Fruit fly (Drosophila melanogaster): ENCODE data around the gene slp2.

Gene slp2

DNA sequence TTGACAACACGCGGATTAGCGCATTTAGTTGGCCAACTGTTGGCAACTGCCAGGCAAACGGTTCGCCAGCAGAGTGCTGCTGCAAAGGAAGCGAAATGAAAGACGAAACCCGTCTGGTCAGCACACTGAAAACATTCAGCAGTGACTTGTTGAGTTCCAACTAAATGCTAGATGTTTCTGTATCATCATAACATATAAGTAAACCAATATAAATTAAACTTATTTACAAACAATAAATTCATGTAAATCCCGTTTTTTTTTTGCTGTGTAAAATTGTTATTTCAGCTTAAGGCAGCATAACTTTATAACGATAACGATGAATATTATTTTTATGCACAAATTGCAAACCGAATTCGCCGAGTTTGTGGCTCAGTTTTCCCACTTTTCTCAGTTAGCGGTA lies 21.5 kb downstream of the slp2 start (continued):
- TF ChIP-seq lov (optimal IDR thresholded peaks at IDR 0.05): no peak
- no peak for TF ChIP-seq lov (GFP tag; IDR thresholded peaks at IDR 0.05)
- peak; percentile 32 for TF ChIP-seq phol (tag; optimal IDR thresholded peaks at IDR 0.05)
- no peak for TF ChIP-seq ems (GFP tag; optimal IDR thresholded peaks at IDR 0.05)
- TF ChIP-seq schlank (tag; optimal IDR thresholded peaks at IDR 0.05): no peak
- TF ChIP-seq CG14050 (GFP tag; IDR thresholded peaks at IDR 0.05): no peak
- TF ChIP-seq lola (GFP tag; optimal IDR thresholded peaks at IDR 0.05): peak in 1 of 3 experiments; percentile 7
- no peak for TF ChIP-seq kay (GFP tag; optimal IDR thresholded peaks at IDR 0.05)
- no peak for TF ChIP-seq usp (GFP tag; optimal IDR thresholded peaks at IDR 0.05)
- TF ChIP-seq CG4424 (GFP tag; optimal IDR thresholded peaks at IDR 0.05): peak; percentile 0
- TF ChIP-seq H2.0 (GFP tag; IDR thresholded peaks at IDR 0.05): peak; percentile 13; the same call in 1 of the 2 replicates
- peak; percentile 23 for TF ChIP-seq unpg (GFP tag; optimal IDR thresholded peaks at IDR 0.05)
- TF ChIP-seq Xbp1 (GFP tag; optimal IDR thresholded peaks at IDR 0.05): no peak
- TF ChIP-seq CG1603 (tag; optimal IDR thresholded peaks at IDR 0.05): peak; percentile 37
- 0 out of 3 replicates have a peak, but pooled peaks have one; percentile 10 for TF ChIP-seq CG17361 (GFP tag; IDR thresholded peaks at IDR 0.05)
- peak; percentile 7 for TF ChIP-seq CG14710 (tag; optimal IDR thresholded peaks at IDR 0.05)
- no peak for TF ChIP-seq CG15479 (GFP tag; optimal IDR thresholded peaks at IDR 0.05)
- peak; percentile 77 for TF ChIP-seq sens (GFP tag)
- TF ChIP-seq CG11695 (GFP tag; IDR thresholded peaks at IDR 0.05): peak; percentile 34; the same call in 1 of the 3 replicates
- no peak for TF ChIP-seq ssp (GFP tag; IDR thresholded peaks at IDR 0.05)
- TF ChIP-seq CG31365 (tag; optimal IDR thresholded peaks at IDR 0.05): no peak
- TF ChIP-seq ERR (GFP tag; optimal IDR thresholded peaks at IDR 0.05): no peak
- no peak for TF ChIP-seq Neu2 (GFP tag; optimal IDR thresholded peaks at IDR 0.05; ENCODE audit: borderline replicate concordance)
- no peak for TF ChIP-seq CG11456 (GFP tag; IDR thresholded peaks at IDR 0.05)
- peak; percentile 20; the same call in 1 of the 2 replicates for TF ChIP-seq sisA (GFP tag; IDR thresholded peaks at IDR 0.05)
- TF ChIP-seq gem (tag; optimal IDR thresholded peaks at IDR 0.05): peak; percentile 42
- no peak for TF ChIP-seq Hey (tag; optimal IDR thresholded peaks at IDR 0.05)
- TF ChIP-seq CG31441 (GFP tag; IDR thresholded peaks at IDR 0.05): 0 out of 2 replicates have a peak, but pooled peaks have one; percentile 21
- no peak for TF ChIP-seq CG6654 (GFP tag; optimal IDR thresholded peaks at IDR 0.05)
- TF ChIP-seq CG10979 (tag; optimal IDR thresholded peaks at IDR 0.05): peak; percentile 38
- TF ChIP-seq dmrt11E (tag; optimal IDR thresholded peaks at IDR 0.05): peak; percentile 48
- peak; percentile 14 for TF ChIP-seq CG11504 (tag; optimal IDR thresholded peaks at IDR 0.05)

- peak; percentile 65 for TF ChIP-seq CG16815 (GFP tag; optimal IDR thresholded peaks at IDR 0.05)
- TF ChIP-seq CG7987 (GFP tag; optimal IDR thresholded peaks at IDR 0.05): no peak
- TF ChIP-seq wek (GFP tag; optimal IDR thresholded peaks at IDR 0.05): no peak
- no peak for TF ChIP-seq z (GFP tag; IDR thresholded peaks at IDR 0.05)
- TF ChIP-seq CG43689 (GFP tag; IDR thresholded peaks at IDR 0.05): no peak
- TF ChIP-seq az2 (GFP tag; optimal IDR thresholded peaks at IDR 0.05): peak; percentile 45
- no peak for TF ChIP-seq pfk (GFP tag; optimal IDR thresholded peaks at IDR 0.05)
- no peak for TF ChIP-seq cato (GFP tag; optimal IDR thresholded peaks at IDR 0.05; ENCODE audit: borderline replicate concordance)
- TF ChIP-seq Bteb2 (GFP tag; optimal IDR thresholded peaks at IDR 0.05): no peak
- TF ChIP-seq CG16813 (GFP tag; IDR thresholded peaks at IDR 0.05; ENCODE audit: partially characterized antibody): no peak
- TF ChIP-seq CG9215 (GFP tag; IDR thresholded peaks at IDR 0.05): no peak
- TF ChIP-seq Side (GFP tag; optimal IDR thresholded peaks at IDR 0.05): peak; percentile 47
- TF ChIP-seq CG5245 (GFP tag; optimal IDR thresholded peaks at IDR 0.05): no peak
- peak; percentile 89 for TF ChIP-seq dmrt11E (tag; optimal IDR thresholded peaks at IDR 0.05)
- TF ChIP-seq CG9727 (GFP tag; optimal IDR thresholded peaks at IDR 0.05): peak; percentile 86
- no peak for TF ChIP-seq CG11504 (tag; optimal IDR thresholded peaks at IDR 0.05)
- TF ChIP-seq CrebB (tag; optimal IDR thresholded peaks at IDR 0.05): no peak
- TF ChIP-seq org-1 (GFP tag; optimal IDR thresholded peaks at IDR 0.05): no peak
- TF ChIP-seq CG6813 (GFP tag; optimal IDR thresholded peaks at IDR 0.05): peak; percentile 33
- TF ChIP-seq CG1529 (GFP tag; optimal IDR thresholded peaks at IDR 0.05): no peak
- TF ChIP-seq jumu (GFP tag; optimal IDR thresholded peaks at IDR 0.05): peak; percentile 52
- no peak for TF ChIP-seq CG13287 (GFP tag; IDR thresholded peaks at IDR 0.05; ENCODE audit: partially characterized antibody)
Measured at dm6 chr2L:3861388-3861787, 24.7 kb downstream of the slp2 start.
